Fruit fly (Drosophila melanogaster) whole organism, wandering third instar larva: ENCODE results near the gene CG5641.
A peak's percentile ranks its signal among the peaks of the same experiment; 100 is the strongest.

ENCODE experiments used
- CG32264 ChIP-seq: fragments of 200-800 bp; sonication (Bioruptor generic); optimal IDR thresholded peaks from 2 replicates; lab custom pipeline; 2016; ENCODE audit warnings: missing biosample characterization, missing genetic modification characterization
- Dfd ChIP-seq: fragments of >200 bp; optimal IDR thresholded peaks from 2 replicates; lab custom pipeline; 2017; ENCODE audit warnings: missing biosample characterization, missing genetic modification characterization
- Dif ChIP-seq: fragments of 200-275, 200-300 bp; sonication (Bioruptor generic); optimal IDR thresholded peaks from 2 replicates; lab custom pipeline; 2018; ENCODE audit warnings: missing biosample characterization, missing genetic modification characterization; ENCODE audit not compliant: partially characterized antibody
- GATAd ChIP-seq: sonication (Bioruptor generic); optimal IDR thresholded peaks from 2 replicates; lab custom pipeline; 2016; ENCODE audit warnings: missing biosample characterization, missing genetic modification characterization
- HLH106 ChIP-seq: fragments of 200-800 bp; optimal IDR thresholded peaks from 3 replicates; lab custom pipeline; 2019; ENCODE audit warnings: missing biosample characterization, mild to moderate bottlenecking, missing genetic modification characterization, moderate library complexity
- Hnf4 ChIP-seq: fragments of 200-800 bp; sonication (Bioruptor generic); optimal IDR thresholded peaks from 2 replicates; lab custom pipeline; 2016; ENCODE audit warnings: missing biosample characterization, mild to moderate bottlenecking, missing genetic modification characterization
- Hr83 ChIP-seq: fragments of 200-300 bp; sonication (Bioruptor generic); optimal IDR thresholded peaks from 2 replicates; lab custom pipeline; 2016; ENCODE audit warnings: missing biosample characterization, mild to moderate bottlenecking, missing genetic modification characterization, moderate library complexity; ENCODE audit not compliant: poor library complexity, severe bottlenecking
- Jra ChIP-seq: sonication (Bioruptor generic); optimal IDR thresholded peaks from 2 replicates; lab custom pipeline; 2016; ENCODE audit warnings: missing biosample characterization, missing genetic modification characterization
- Mio ChIP-seq: sonication (Bioruptor generic); optimal IDR thresholded peaks from 2 replicates; lab custom pipeline; 2016; ENCODE audit warnings: missing biosample characterization, missing genetic modification characterization
- Myc ChIP-seq: fragments of >200 bp; optimal IDR thresholded peaks from 2 replicates; lab custom pipeline; 2017
- N ChIP-seq: fragments of >200 bp; optimal IDR thresholded peaks from 2 replicates; lab custom pipeline; 2018; ENCODE audit warnings: missing biosample characterization, missing external identifiers, missing genetic modification characterization
- OdsH ChIP-seq: fragments of 200-800 bp; sonication (Bioruptor generic); optimal IDR thresholded peaks from 2 replicates; lab custom pipeline; 2016; ENCODE audit warnings: missing biosample characterization, mild to moderate bottlenecking, missing genetic modification characterization
- Rel ChIP-seq, 2 experiments: fragments of 200-800 bp; sonication (Bioruptor generic) in 1 of 2; optimal IDR thresholded peaks; 2 replicates in 1 of 2; 3 replicates in 1 of 2; lab custom pipeline; 2016 to 2019; ENCODE audit warnings: mild to moderate bottlenecking in 2 of 2, missing biosample characterization in 2 of 2, missing genetic modification characterization in 2 of 2, moderate library complexity in 1 of 2
- Sp1 ChIP-seq: fragments of 200-800 bp; sonication (Bioruptor generic); optimal IDR thresholded peaks from 3 replicates; lab custom pipeline; 2019; ENCODE audit warnings: missing biosample characterization, mild to moderate bottlenecking, missing genetic modification characterization, moderate library complexity
- br ChIP-seq: fragments of 200-800 bp; sonication (Bioruptor generic); optimal IDR thresholded peaks from 2 replicates; lab custom pipeline; 2016; ENCODE audit warnings: missing biosample characterization, missing genetic modification characterization
- brk ChIP-seq: fragments of 200-800 bp; sonication (Bioruptor generic); optimal IDR thresholded peaks from 2 replicates; lab custom pipeline; 2016; ENCODE audit warnings: missing biosample characterization, mild to moderate bottlenecking, missing genetic modification characterization
- dl ChIP-seq, 2 experiments: fragments of 175-275, 200-275 bp in 1 of 2; fragments of 200-275 bp in 1 of 2; sonication (Bioruptor generic); optimal IDR thresholded peaks; lab custom pipeline; 2018; ENCODE audit warnings: mild to moderate bottlenecking in 2 of 2, missing biosample characterization in 2 of 2, missing genetic modification characterization in 2 of 2, moderate library complexity in 2 of 2; ENCODE audit not compliant: partially characterized antibody in 2 of 2, insufficient read depth in 1 of 2
- dmrt93B ChIP-seq: fragments of 200-800 bp; sonication (Bioruptor generic); optimal IDR thresholded peaks from 2 replicates; lab custom pipeline; 2018; ENCODE audit warnings: missing biosample characterization, mild to moderate bottlenecking, missing genetic modification characterization
- dsf ChIP-seq: sonication (Bioruptor generic); optimal IDR thresholded peaks from 2 replicates; lab custom pipeline; 2016; ENCODE audit warnings: missing biosample characterization, missing genetic modification characterization, borderline replicate concordance
- ey ChIP-seq: fragments of 200-800 bp; sonication (Bioruptor generic); optimal IDR thresholded peaks from 2 replicates; lab custom pipeline; 2016; ENCODE audit warnings: missing biosample characterization, missing genetic modification characterization
- foxo ChIP-seq, 2 experiments: fragments of 200-800 bp; sonication (Bioruptor generic); optimal IDR thresholded peaks; 2 replicates in 1 of 2; 3 replicates in 1 of 2; lab custom pipeline; 2016 to 2017; ENCODE audit warnings: missing biosample characterization in 2 of 2, missing genetic modification characterization in 2 of 2
- fru ChIP-seq: fragments of 200-800 bp; sonication (Bioruptor generic); optimal IDR thresholded peaks from 3 replicates; lab custom pipeline; 2016; ENCODE audit warnings: missing biosample characterization, mild to moderate bottlenecking, missing genetic modification characterization
- h ChIP-seq: fragments of 200-800 bp; sonication (Bioruptor generic); optimal IDR thresholded peaks from 3 replicates; lab custom pipeline; 2016; ENCODE audit warnings: missing biosample characterization, mild to moderate bottlenecking, missing genetic modification characterization
- jim ChIP-seq: fragments of 175-275, 200-325 bp; sonication (Bioruptor generic); optimal IDR thresholded peaks from 2 replicates; lab custom pipeline; 2016; ENCODE audit warnings: missing biosample characterization, mild to moderate bottlenecking, missing genetic modification characterization
- lola ChIP-seq: fragments of >200 bp; optimal IDR thresholded peaks from 2 replicates; lab custom pipeline; 2017; ENCODE audit warnings: missing biosample characterization, missing genetic modification characterization
- psq ChIP-seq: fragments of 200-800 bp; sonication (Bioruptor generic); optimal IDR thresholded peaks from 3 replicates; lab custom pipeline; 2017; ENCODE audit warnings: missing biosample characterization, mild to moderate bottlenecking, missing genetic modification characterization, moderate library complexity
- rgr ChIP-seq: fragments of 200-800 bp; sonication (Bioruptor generic); optimal IDR thresholded peaks from 3 replicates; lab custom pipeline; 2016; ENCODE audit warnings: missing biosample characterization, mild to moderate bottlenecking, missing genetic modification characterization
- sage ChIP-seq: fragments of 200-800 bp; sonication (Bioruptor generic); optimal IDR thresholded peaks from 2 replicates; lab custom pipeline; 2016; ENCODE audit warnings: missing biosample characterization, mild to moderate bottlenecking, missing genetic modification characterization
- tai ChIP-seq: sonication (Bioruptor generic); optimal IDR thresholded peaks from 2 replicates; lab custom pipeline; 2016; ENCODE audit warnings: missing biosample characterization, missing genetic modification characterization
- usp ChIP-seq: fragments of >200 bp; optimal IDR thresholded peaks from 2 replicates; lab custom pipeline; 2017; ENCODE audit warnings: missing biosample characterization, missing genetic modification characterization
- woc ChIP-seq: sonication (Bioruptor generic); optimal IDR thresholded peaks from 2 replicates; lab custom pipeline; 2016; ENCODE audit warnings: missing biosample characterization, mild to moderate bottlenecking, missing genetic modification characterization

Gene CG5641

dm6 chr3R:12423997-12424396 is 5.1 kb downstream of the CG5641 start:
- TF ChIP-seq Dfd (GFP tag; lab: Kevin White, UChicago) (no peak), tai (GFP tag; lab: Kevin White, UChicago) (no peak), h (GFP tag; lab: Kevin White, UChicago) (no peak), woc (GFP tag; lab: Kevin White, UChicago) (no peak), rgr (peak; percentile 97), N (GFP tag; lab: Kevin White, UChicago) (no peak)

DNA sequence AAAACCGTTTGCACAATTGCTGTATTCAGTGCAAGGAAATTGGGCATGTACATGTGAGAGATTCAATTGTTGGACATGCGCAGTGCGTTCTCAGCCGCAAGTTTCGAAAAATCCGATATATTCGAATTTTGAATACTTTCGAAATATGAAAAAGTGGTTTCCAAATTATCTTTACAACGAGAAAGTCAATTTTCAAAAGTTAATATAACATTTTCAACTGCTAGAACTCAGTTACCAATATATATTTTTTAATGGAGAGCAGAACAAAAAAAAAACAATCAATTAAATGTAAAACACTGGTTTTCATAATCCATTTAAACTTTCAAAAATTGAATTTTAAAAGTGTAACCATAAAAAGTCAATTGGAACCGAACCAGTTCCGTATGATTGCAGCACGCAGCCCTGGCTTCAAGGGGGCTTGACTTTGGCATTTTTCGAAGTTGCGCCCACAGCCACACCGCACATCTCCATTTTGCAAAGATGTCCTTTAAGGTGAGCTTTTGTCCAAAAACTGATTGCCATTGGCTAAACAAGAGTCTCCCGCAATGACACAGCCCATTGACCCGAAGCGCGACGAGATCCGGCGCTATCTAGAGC is 6.6 kb downstream of the CG5641 start, which contains the start of the genes Scgbeta and CG17202:
TSS of gene Scgbeta (minus strand) at position 51 of the 597 bp plus-strand sequence.
TSS of gene CG17202 (plus strand) at position 390 of the 597 bp plus-strand sequence.
- TF ChIP-seq sage (GFP tag; lab: Kevin White, UChicago) (no peak), Hr83 (GFP tag; lab: Kevin White, UChicago) (peak; percentile 56)

dm6 chr3R:12413274-12413958 is 15.7 kb downstream of the CG5641 start, which contains the start of the genes Dip-C and pps:
TSS of gene Dip-C (minus strand) at chr3R:12413759.
TSS of gene pps (plus strand) at chr3R:12413828.
- TF ChIP-seq GATAd (GFP tag; lab: Kevin White, UChicago) (no peak), br (GFP tag; lab: Kevin White, UChicago) (no peak), HLH106 (no peak), Mio (no peak), fru (GFP tag; lab: Kevin White, UChicago) (no peak), tai (GFP tag; lab: Kevin White, UChicago) (no peak), rgr (no peak), dl (GFP tag; optimal IDR thresholded peaks at IDR 0.05; lab: Kevin White, UChicago; ENCODE audit: insufficient read depth in 1 of 2, partially characterized antibody in 2 of 2) (no peak), dsf (GFP tag; lab: Kevin White, UChicago) (no peak), brk (no peak), Myc (lab: Kevin White, UChicago) (no peak), Rel (GFP tag; optimal IDR thresholded peaks at IDR 0.05; lab: Kevin White, UChicago) (no peak), Rel (tag; optimal IDR thresholded peaks at IDR 0.05; lab: Kevin White, UChicago) (peak; percentile 83), h (GFP tag; lab: Kevin White, UChicago) (no peak), Sp1 (GFP tag; lab: Kevin White, UChicago) (peak; percentile 26), Jra (GFP tag; lab: Kevin White, UChicago) (no peak), usp (no peak), lola (no peak), psq (GFP tag; lab: Kevin White, UChicago) (peak; percentile 4), CG32264 (GFP tag; lab: Kevin White, UChicago) (no peak), foxo (GFP tag; optimal IDR thresholded peaks at IDR 0.05; lab: Kevin White, UChicago) (no peak), Dif (GFP tag; lab: Kevin White, UChicago) (no peak)
- TF ChIP-seq, all 38 proteins: peak for 3

- TF ChIP-seq Dif (GFP tag; lab: Kevin White, UChicago) = no peak
- no peak for TF ChIP-seq foxo (GFP tag; optimal IDR thresholded peaks at IDR 0.05; lab: Kevin White, UChicago)
- TF ChIP-seq psq (GFP tag; lab: Kevin White, UChicago) = no peak
- TF ChIP-seq lola = no peak
- no peak for TF ChIP-seq Hnf4 (GFP tag; lab: Kevin White, UChicago)
- no peak for TF ChIP-seq CG32264 (GFP tag; lab: Kevin White, UChicago)
- TF ChIP-seq Hr83 (GFP tag; lab: Kevin White, UChicago) = no peak
- no peak for TF ChIP-seq h (GFP tag; lab: Kevin White, UChicago)
These were observed 17.6 kb downstream of the CG5641 start for dm6 chr3R:12411449-12411848.

DNA sequence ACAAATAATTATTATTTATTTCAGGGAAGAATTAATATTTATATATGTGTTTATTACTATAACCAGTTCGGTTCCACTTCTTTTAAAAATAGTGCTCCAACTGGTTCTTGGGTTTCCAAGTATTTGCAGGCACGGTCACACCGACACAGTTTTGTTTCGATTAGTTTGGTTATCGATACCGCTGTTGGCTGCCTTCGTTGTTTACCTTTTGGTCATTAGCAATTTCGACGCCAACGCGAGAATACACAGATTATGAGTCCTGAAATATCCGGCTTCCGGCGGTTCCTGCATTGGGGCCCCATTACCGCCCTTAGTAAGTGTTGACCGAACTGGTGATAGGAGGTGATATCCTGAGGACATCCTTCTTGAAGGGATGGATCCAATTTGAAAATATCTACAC is 20.9 kb downstream of the CG5641 start, which contains the start of gene CG5196:
TSS of gene CG5196 (plus strand) at position 157 of the 400 bp plus-strand sequence.
- TF ChIP-seq sage (GFP tag; lab: Kevin White, UChicago) (no peak), OdsH (GFP tag; lab: Kevin White, UChicago) (no peak), lola (no peak), dsf (GFP tag; lab: Kevin White, UChicago) (no peak), Rel (GFP tag; optimal IDR thresholded peaks at IDR 0.05; lab: Kevin White, UChicago) (no peak), Rel (tag; optimal IDR thresholded peaks at IDR 0.05; lab: Kevin White, UChicago) (peak; percentile 27), dmrt93B (no peak), usp (no peak), fru (GFP tag; lab: Kevin White, UChicago) (peak; percentile 17), ey (GFP tag; lab: Kevin White, UChicago) (no peak), h (GFP tag; lab: Kevin White, UChicago) (no peak), Sp1 (GFP tag; lab: Kevin White, UChicago) (peak; percentile 22), HLH106 (peak; percentile 7), jim (no peak)
